Worm (Caenorhabditis elegans): ENCODE results near the gene gmap-2.

gmap-2 gene

DNA sequence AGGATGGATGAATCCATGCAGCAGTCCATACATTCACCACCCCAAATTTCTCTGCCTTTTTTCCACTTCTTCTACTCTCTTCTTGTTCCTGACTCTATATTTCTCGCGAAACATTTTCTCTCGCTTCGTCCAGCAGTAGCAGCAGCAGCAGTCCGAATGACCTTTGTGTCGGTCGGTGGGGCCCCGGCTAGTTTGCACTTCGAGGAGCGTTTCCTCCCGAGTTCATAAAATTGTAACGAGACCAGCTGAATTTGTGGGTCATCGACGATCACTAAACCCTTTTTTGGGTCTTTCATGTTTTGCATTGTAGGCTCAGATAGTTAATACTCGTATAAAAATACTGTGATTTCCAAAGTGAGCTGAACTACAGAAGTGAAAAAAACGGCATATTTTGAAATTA is 39.3 kb downstream of the gmap-2 start (continued):
- TF ChIP-seq nhr-43 (tag; optimal IDR thresholded peaks at IDR 0.05; ENCODE audit: poor library complexity, severe bottlenecking) (peak; percentile 6), ama-1 (optimal IDR thresholded peaks at IDR 0.05) (no peak), elt-1 (tag; optimal IDR thresholded peaks at IDR 0.05) (no peak), pqm-1 (tag; optimal IDR thresholded peaks at IDR 0.05) (no peak), fos-1 (tag; optimal IDR thresholded peaks at IDR 0.05) (no peak), unc-62 (GFP tag; optimal IDR thresholded peaks at IDR 0.05) (no peak), snpc-4 (tag; optimal IDR thresholded peaks at IDR 0.05) (no peak), elt-2 (tag; optimal IDR thresholded peaks at IDR 0.05) (no peak), nhr-28 (tag; optimal IDR thresholded peaks at IDR 0.05) (no peak)

DNA sequence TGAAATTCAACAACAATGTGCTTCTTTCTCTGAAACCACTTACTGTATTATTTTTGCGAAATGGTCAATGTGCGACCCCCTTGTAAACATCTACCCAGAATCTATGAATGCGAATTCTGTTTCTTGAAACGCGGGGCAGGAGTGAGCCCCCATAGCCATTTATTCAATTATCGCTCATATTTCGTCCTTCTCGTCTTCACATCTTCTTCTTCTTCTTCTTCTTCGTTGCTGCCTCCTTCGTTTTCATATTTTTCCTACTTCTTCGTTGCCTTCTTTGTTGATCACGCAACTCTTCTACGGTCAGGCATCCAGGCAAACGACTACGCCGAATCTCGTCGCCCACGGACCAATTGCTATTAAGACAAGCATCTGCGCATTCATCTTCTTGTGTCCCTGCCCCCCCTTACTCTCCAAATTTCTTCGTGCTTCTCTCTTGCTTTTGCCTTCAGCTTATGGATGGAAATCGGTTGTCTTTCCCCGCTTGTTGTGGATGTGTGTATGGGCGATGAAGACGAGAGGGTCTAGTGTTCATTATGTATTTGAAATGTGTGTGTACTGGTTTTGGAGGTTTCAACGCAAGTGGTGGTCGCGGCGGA is 40.9 kb downstream of the gmap-2 start:
- TF ChIP-seq fkh-2 (tag; optimal IDR thresholded peaks at IDR 0.05), result no peak
- peak; percentile 85 for TF ChIP-seq lin-39 (tag; optimal IDR thresholded peaks at IDR 0.05)
- peak; percentile 15 for TF ChIP-seq nfya-1 (tag; optimal IDR thresholded peaks at IDR 0.05; ENCODE audit: insufficient read depth)

ce11 chrX:12899140-12899888 is 43.8 kb downstream of the gmap-2 start:
- TF ChIP-seq ztf-11 (tag; optimal IDR thresholded peaks at IDR 0.05) (no peak), zag-1 (tag; optimal IDR thresholded peaks at IDR 0.05) (no peak), ceh-82 (tag; optimal IDR thresholded peaks at IDR 0.05) (no peak), snpc-4 (tag; optimal IDR thresholded peaks at IDR 0.05) (no peak), elt-3 (tag; optimal IDR thresholded peaks at IDR 0.05) (no peak), nhr-23 (tag; optimal IDR thresholded peaks at IDR 0.05) (peak; percentile 15), ceh-28 (tag; optimal IDR thresholded peaks at IDR 0.05) (no peak), lin-39 (tag; optimal IDR thresholded peaks at IDR 0.05) (peak; percentile 19), nhr-76 (tag; optimal IDR thresholded peaks at IDR 0.05) (no peak), lin-15B (tag; optimal IDR thresholded peaks at IDR 0.05) (no peak), daf-12 (tag; optimal IDR thresholded peaks at IDR 0.05) (no peak), nhr-43 (tag; optimal IDR thresholded peaks at IDR 0.05; ENCODE audit: poor library complexity, severe bottlenecking) (peak; percentile 58), nfya-1 (tag; optimal IDR thresholded peaks at IDR 0.05; ENCODE audit: insufficient read depth) (peak; percentile 18)

All from whole organism, L3 larva.